Fruit fly (Drosophila melanogaster) whole organism, embryonic: ENCODE results near the gene tinc.

Experiments
- Abd-B ChIP-seq: fragments of 200-800 bp; sonication (Bioruptor generic); optimal IDR thresholded peaks from 2 replicates; lab custom pipeline; 2018; ENCODE audit warnings: missing biosample characterization, mild to moderate bottlenecking, missing genetic modification characterization, moderate library complexity
- B-H1 ChIP-seq: fragments of 200-800 bp; sonication (Bioruptor generic); IDR thresholded peaks from 3 replicates; pipeline ENCODE4 v1.3.6; 2022; ENCODE audit warnings: missing biosample characterization, missing genetic modification characterization
- Bgb ChIP-seq: fragments of 200-800 bp; sonication (Bioruptor generic); IDR thresholded peaks from 2 replicates; pipeline ENCODE4 v1.3.6; 2022; ENCODE audit warnings: missing biosample characterization, missing genetic modification characterization; ENCODE audit not compliant: partially characterized antibody
- CG10209 ChIP-seq: fragments of 200-800 bp; sonication (Bioruptor generic); optimal IDR thresholded peaks from 3 replicates; lab custom pipeline; 2017; ENCODE audit warnings: missing biosample characterization, mild to moderate bottlenecking, missing genetic modification characterization, missing genetic modification reagents
- CG11085 ChIP-seq: fragments of 200-800 bp; sonication (Bioruptor generic); IDR thresholded peaks from 2 replicates; pipeline ENCODE4 v1.3.6; 2022; ENCODE audit warnings: missing biosample characterization, missing genetic modification characterization
- CG11093 ChIP-seq: fragments of 200-800 bp; sonication (Bioruptor generic); IDR thresholded peaks from 3 replicates; pipeline ENCODE4 v1.3.6; 2022; ENCODE audit warnings: missing biosample characterization, missing genetic modification characterization
- CG11398 ChIP-seq: fragments of 200-800 bp; sonication (Bioruptor generic); optimal IDR thresholded peaks from 2 replicates; lab custom pipeline; 2016; ENCODE audit warnings: missing biosample characterization, missing genetic modification characterization
- CG15269 ChIP-seq: fragments of 200-800 bp; sonication (Bioruptor generic); optimal IDR thresholded peaks from 2 replicates; lab custom pipeline; 2018; ENCODE audit warnings: missing biosample characterization, mild to moderate bottlenecking, missing genetic modification characterization, moderate library complexity
- CG16813 ChIP-seq: fragments of 200-800 bp; sonication (Bioruptor generic); IDR thresholded peaks from 3 replicates; pipeline ENCODE4 v1.3.6; 2022; ENCODE audit warnings: missing biosample characterization, missing genetic modification characterization; ENCODE audit not compliant: partially characterized antibody
- CG17802 ChIP-seq: fragments of 200-800 bp; sonication (Bioruptor generic); optimal IDR thresholded peaks from 2 replicates; lab custom pipeline; 2018; ENCODE audit warnings: missing biosample characterization, mild to moderate bottlenecking, missing genetic modification characterization, moderate library complexity
- CG18619 ChIP-seq: fragments of 200-800 bp; sonication (Bioruptor generic); optimal IDR thresholded peaks from 3 replicates; lab custom pipeline; 2017; ENCODE audit warnings: missing biosample characterization, mild to moderate bottlenecking, missing genetic modification characterization
- CG32772 ChIP-seq: fragments of 200-800 bp; sonication (Bioruptor generic); IDR thresholded peaks from 2 replicates; pipeline ENCODE4 v1.3.6; 2022; ENCODE audit warnings: missing biosample characterization, missing genetic modification characterization
- CG6175 ChIP-seq: fragments of 200-800 bp; sonication (Bioruptor generic); IDR thresholded peaks from 3 replicates; pipeline ENCODE4 v1.3.6; 2022; ENCODE audit warnings: missing biosample characterization, missing genetic modification characterization
- CG6654 ChIP-seq: fragments of 200-800 bp; sonication (Bioruptor generic); optimal IDR thresholded peaks from 2 replicates; lab custom pipeline; 2017; ENCODE audit warnings: missing biosample characterization, mild to moderate bottlenecking, missing genetic modification characterization
- CG6813 ChIP-seq: fragments of 200-800 bp; sonication (Bioruptor generic); optimal IDR thresholded peaks from 2 replicates; lab custom pipeline; 2017; ENCODE audit warnings: missing biosample characterization, missing genetic modification characterization, mild to moderate bottlenecking, moderate library complexity, missing genetic modification reagents
- CG8281 ChIP-seq: fragments of 200-800 bp; sonication (Bioruptor generic); optimal IDR thresholded peaks from 2 replicates; lab custom pipeline; 2018; ENCODE audit warnings: missing biosample characterization, mild to moderate bottlenecking, missing genetic modification characterization, moderate library complexity
- CG8290 ChIP-seq, 3 experiments: fragments of 200-800 bp; sonication (Bioruptor generic); optimal IDR thresholded peaks; 2 replicates each; lab custom pipeline; 2016 to 2019; ENCODE audit warnings: missing biosample characterization in 3 of 3, missing genetic modification characterization in 3 of 3, mild to moderate bottlenecking in 2 of 3, moderate library complexity in 1 of 3
- CG9609 ChIP-seq: fragments of 200-800 bp; sonication (Bioruptor generic); optimal IDR thresholded peaks from 3 replicates; lab custom pipeline; 2016; ENCODE audit warnings: missing biosample characterization, missing genetic modification characterization
- CG9876 ChIP-seq: fragments of 200-800 bp; sonication (Bioruptor generic); optimal IDR thresholded peaks from 2 replicates; lab custom pipeline; 2016; ENCODE audit warnings: missing biosample characterization, missing genetic modification characterization
- Ets65A ChIP-seq: fragments of 200-800 bp; sonication (Bioruptor generic); peaks from one replicate; lab custom pipeline; 2016; ENCODE audit warnings: missing biosample characterization, missing genetic modification characterization
- Gsc ChIP-seq: fragments of 200-800 bp; sonication (Bioruptor generic); IDR thresholded peaks from 2 replicates; pipeline ENCODE4 v1.3.6; 2022; ENCODE audit warnings: missing biosample characterization, missing genetic modification characterization
- HmgZ ChIP-seq: fragments of 200-800 bp; sonication (Bioruptor generic); optimal IDR thresholded peaks from 2 replicates; lab custom pipeline; 2018; ENCODE audit warnings: missing biosample characterization, mild to moderate bottlenecking, missing genetic modification characterization
- Hmx ChIP-seq: fragments of 200-800 bp; sonication (Bioruptor generic); optimal IDR thresholded peaks from 2 replicates; lab custom pipeline; 2016; ENCODE audit warnings: missing biosample characterization, missing genetic modification characterization
- Meics ChIP-seq: fragments of 200-800 bp; sonication (Bioruptor generic); optimal IDR thresholded peaks from 2 replicates; lab custom pipeline; 2017; ENCODE audit warnings: missing biosample characterization, mild to moderate bottlenecking, missing genetic modification characterization
- Neu2 ChIP-seq: fragments of 200-800 bp; sonication (Bioruptor generic); optimal IDR thresholded peaks from 3 replicates; lab custom pipeline; 2016; ENCODE audit warnings: missing biosample characterization, missing genetic modification characterization, borderline replicate concordance
- Nf-YB ChIP-seq: fragments of 200-800 bp; sonication (Bioruptor generic); optimal IDR thresholded peaks from 3 replicates; lab custom pipeline; 2019; ENCODE audit warnings: missing biosample characterization, mild to moderate bottlenecking, missing genetic modification characterization, moderate library complexity
- Opbp ChIP-seq: fragments of 200-800 bp; sonication (Bioruptor generic); IDR thresholded peaks from 3 replicates; pipeline ENCODE4 v1.3.6; 2022; ENCODE audit warnings: missing biosample characterization, missing genetic modification characterization; ENCODE audit not compliant: partially characterized antibody
- Optix ChIP-seq: fragments of 200-800 bp; sonication (Bioruptor generic); IDR thresholded peaks from 3 replicates; pipeline ENCODE4 v1.3.6; 2022; ENCODE audit warnings: missing biosample characterization, missing genetic modification characterization
- Sox102F ChIP-seq: fragments of 200-800 bp; sonication (Bioruptor generic); optimal IDR thresholded peaks from 2 replicates; lab custom pipeline; 2018; ENCODE audit warnings: missing biosample characterization, mild to moderate bottlenecking, missing genetic modification characterization, moderate library complexity
- abd-A ChIP-seq: fragments of 200-800 bp; sonication (Bioruptor generic); optimal IDR thresholded peaks from 3 replicates; lab custom pipeline; 2019; ENCODE audit warnings: missing biosample characterization, mild to moderate bottlenecking, missing genetic modification characterization, moderate library complexity
- al ChIP-seq: fragments of 200-800 bp; sonication (Bioruptor generic); IDR thresholded peaks from 2 replicates; pipeline ENCODE4 v1.3.6; 2022; ENCODE audit warnings: missing biosample characterization, missing genetic modification characterization
- bbx ChIP-seq: fragments of 200-800 bp; sonication (Bioruptor generic); IDR thresholded peaks from 2 replicates; pipeline ENCODE4 v1.3.6; 2022; ENCODE audit warnings: missing biosample characterization, missing genetic modification characterization; ENCODE audit not compliant: partially characterized antibody
- crol ChIP-seq: fragments of 200-800 bp; sonication (Bioruptor generic); IDR thresholded peaks from 2 replicates; pipeline ENCODE4 v1.3.6; 2022; ENCODE audit warnings: missing biosample characterization, missing genetic modification characterization
- danr ChIP-seq: fragments of 200-800 bp; sonication (Bioruptor generic); IDR thresholded peaks from 2 replicates; pipeline ENCODE4 v1.3.6; 2022; ENCODE audit warnings: missing biosample characterization, missing genetic modification characterization
- dmrt11E ChIP-seq: fragments of 200-800 bp; sonication (Bioruptor generic); optimal IDR thresholded peaks from 3 replicates; lab custom pipeline; 2018; ENCODE audit warnings: missing biosample characterization, mild to moderate bottlenecking, missing genetic modification characterization, moderate library complexity
- fd96Cb ChIP-seq: fragments of 200-800 bp; sonication (Bioruptor generic); optimal IDR thresholded peaks from 2 replicates; lab custom pipeline; 2018; ENCODE audit warnings: missing biosample characterization, mild to moderate bottlenecking, missing genetic modification characterization, moderate library complexity
- hb ChIP-seq: fragments of 200-800 bp; sonication (Bioruptor generic); IDR thresholded peaks from 3 replicates; pipeline ENCODE4 v1.3.6; 2022; ENCODE audit warnings: missing biosample characterization, missing genetic modification characterization; ENCODE audit not compliant: partially characterized antibody
- hkb ChIP-seq, 2 experiments: fragments of 200-800 bp in 1 of 2; fragments of >200 bp in 1 of 2; sonication (Bioruptor generic) in 1 of 2; IDR thresholded peaks in 1 of 2; optimal IDR thresholded peaks in 1 of 2; 2 replicates each; pipeline versions ENCODE4 v1.3.6 to Lab custom; 2017 to 2022; ENCODE audit warnings: missing biosample characterization in 1 of 2, missing genetic modification characterization in 1 of 2
- luna ChIP-seq: fragments of 200-800 bp; sonication (Bioruptor generic); optimal IDR thresholded peaks from 2 replicates; lab custom pipeline; 2016; ENCODE audit warnings: missing biosample characterization, missing genetic modification characterization
- nerfin-1 ChIP-seq: fragments of 200-800 bp; sonication (Bioruptor generic); optimal IDR thresholded peaks from 3 replicates; lab custom pipeline; 2019; ENCODE audit warnings: missing biosample characterization, mild to moderate bottlenecking, missing genetic modification characterization, moderate library complexity
- onecut ChIP-seq: fragments of 200-800 bp; sonication (Bioruptor generic); IDR thresholded peaks from 2 replicates; pipeline ENCODE4 v1.3.6; 2022; ENCODE audit warnings: missing biosample characterization, missing genetic modification characterization
- pum ChIP-seq: fragments of 200-800 bp; sonication (Bioruptor generic); optimal IDR thresholded peaks from 2 replicates; lab custom pipeline; 2016; ENCODE audit warnings: missing biosample characterization, missing genetic modification characterization
- repo ChIP-seq: fragments of 200-800 bp; sonication (Bioruptor generic); optimal IDR thresholded peaks from 2 replicates; lab custom pipeline; 2016; ENCODE audit warnings: missing biosample characterization, missing genetic modification characterization
- stc ChIP-seq: fragments of 200-800 bp; sonication (Bioruptor generic); IDR thresholded peaks from 2 replicates; pipeline ENCODE4 v1.3.6; 2022; ENCODE audit warnings: missing biosample characterization, missing genetic modification characterization
- trh ChIP-seq: fragments of 200-800 bp; sonication (Bioruptor generic); optimal IDR thresholded peaks from 2 replicates; lab custom pipeline; 2016; ENCODE audit warnings: missing biosample characterization, missing genetic modification characterization
- unc-4 ChIP-seq: fragments of 200-800 bp; sonication (Bioruptor generic); IDR thresholded peaks from 2 replicates; pipeline ENCODE4 v1.3.6; 2022; ENCODE audit warnings: missing biosample characterization, missing genetic modification characterization; ENCODE audit not compliant: partially characterized antibody
- zen2 ChIP-seq: fragments of 200-800 bp; sonication (Bioruptor generic); IDR thresholded peaks from 3 replicates; pipeline ENCODE4 v1.3.6; 2022; ENCODE audit warnings: missing biosample characterization, missing genetic modification characterization; ENCODE audit not compliant: partially characterized antibody

Gene tinc

dm6 chr3R:17846966-17847365 lies 35.6 kb downstream of the tinc start (continued):
- no peak for TF ChIP-seq CG8290 (GFP tag; optimal IDR thresholded peaks at IDR 0.05; lab: Kevin White, UChicago)
- TF ChIP-seq CG8290 (tag; optimal IDR thresholded peaks at IDR 0.05; lab: Kevin White, UChicago) = no peak
- no peak for TF ChIP-seq Ets65A (GFP tag; lab: Kevin White, UChicago)
- no peak for TF ChIP-seq luna
- no peak for TF ChIP-seq CG11085 (GFP tag; lab: Robert Waterston, UW)
- TF ChIP-seq CG15269 (tag; lab: Kevin White, UChicago) = no peak
- TF ChIP-seq CG10209 (GFP tag; lab: Kevin White, UChicago) = no peak
- TF ChIP-seq CG18619 (GFP tag; lab: Kevin White, UChicago) = no peak
- TF ChIP-seq CG32772 (GFP tag; lab: Robert Waterston, UW) = no peak
- TF ChIP-seq Bgb (GFP tag; lab: Robert Waterston, UW) = peak; percentile 46; the same call in 1 of the 2 replicates
- TF ChIP-seq Sox102F (GFP tag; lab: Kevin White, UChicago) = no peak
- no peak for TF ChIP-seq CG17802 (tag; lab: Kevin White, UChicago)
- TF ChIP-seq Optix = no peak
- TF ChIP-seq CG9609 (GFP tag; lab: Kevin White, UChicago) = no peak
- TF ChIP-seq unc-4 (GFP tag; lab: Robert Waterston, UW) = no peak
- TF ChIP-seq nerfin-1 (tag; lab: Kevin White, UChicago) = peak; percentile 100
- TF ChIP-seq Gsc (GFP tag; lab: Robert Waterston, UW) = no peak
- 0 out of 3 replicates have a peak, but pooled peaks have one; percentile 7 for TF ChIP-seq zen2 (GFP tag; lab: Robert Waterston, UW)
- no peak for TF ChIP-seq CG6654 (GFP tag; lab: Kevin White, UChicago)
- TF ChIP-seq CG8281 (tag; lab: Kevin White, UChicago) = no peak
- no peak for TF ChIP-seq hkb (optimal IDR thresholded peaks at IDR 0.05; lab: Kevin White, UChicago)
- no peak for TF ChIP-seq hkb (GFP tag; IDR thresholded peaks at IDR 0.05; lab: Robert Waterston, UW)
- TF ChIP-seq Opbp (GFP tag; lab: Robert Waterston, UW) = peak; percentile 52; the same call in 2 of the 3 replicates
- no peak for TF ChIP-seq dmrt11E (tag; lab: Kevin White, UChicago)
- TF ChIP-seq Meics = no peak
- TF ChIP-seq repo (GFP tag; lab: Kevin White, UChicago) = no peak
- no peak for TF ChIP-seq B-H1 (GFP tag; lab: Robert Waterston, UW)
- TF ChIP-seq CG16813 = no peak
- TF ChIP-seq CG6813 (GFP tag; lab: Kevin White, UChicago) = no peak
- peak; percentile 73 for TF ChIP-seq bbx
- TF ChIP-seq Nf-YB (GFP tag; lab: Kevin White, UChicago) = no peak
- no peak for TF ChIP-seq CG9876 (GFP tag; lab: Kevin White, UChicago)
- TF ChIP-seq HmgZ (tag; lab: Kevin White, UChicago) = no peak
- no peak for TF ChIP-seq fd96Cb (tag; lab: Kevin White, UChicago)
- TF ChIP-seq CG6175 = no peak
- no peak for TF ChIP-seq Neu2 (GFP tag; lab: Kevin White, UChicago)
- no peak for TF ChIP-seq Abd-B (GFP tag; lab: Kevin White, UChicago)
- TF ChIP-seq CG11093 (GFP tag; lab: Robert Waterston, UW) = no peak
- no peak for TF ChIP-seq pum (GFP tag; lab: Kevin White, UChicago)
- no peak for TF ChIP-seq Hmx (GFP tag; lab: Kevin White, UChicago)
- TF ChIP-seq trh = no peak
- peak; percentile 64 for TF ChIP-seq crol (GFP tag; lab: Robert Waterston, UW)
- TF ChIP-seq danr (GFP tag; lab: Robert Waterston, UW) = no peak
- no peak for TF ChIP-seq hb (GFP tag; lab: Robert Waterston, UW)
- TF ChIP-seq abd-A (tag; lab: Kevin White, UChicago) = peak; percentile 70
- no peak for TF ChIP-seq CG11398
- TF ChIP-seq stc (GFP tag; lab: Robert Waterston, UW) = no peak
- no peak for TF ChIP-seq al (GFP tag; lab: Robert Waterston, UW)
- no peak for TF ChIP-seq onecut (GFP tag; lab: Robert Waterston, UW)
- TF ChIP-seq, all 482 proteins: peak for 14
